Worm (Caenorhabditis elegans) whole organism, L2 larva: ENCODE measurements around the gene AC3.12.

ENCODE experiments used
- C34F6.9 ChIP-seq: fragments of 150-350 bp; optimal IDR thresholded peaks from 2 replicates; lab custom pipeline; 2014; ENCODE audit warnings: missing biosample characterization, missing genetic modification characterization
- F13H6.1 ChIP-seq: sonication (generic microtip); optimal IDR thresholded peaks from 2 replicates; lab custom pipeline; 2016; ENCODE audit warnings: missing genetic modification characterization, missing compliant biosample characterization
- R02D3.7 ChIP-seq: fragments of 150-350 bp; optimal IDR thresholded peaks from 2 replicates; lab custom pipeline; 2014; ENCODE audit warnings: missing biosample characterization, missing genetic modification characterization
- Y55F3AM.14 ChIP-seq: fragments of 200-800 bp; sonication (Bioruptor generic); optimal IDR thresholded peaks from 2 replicates; lab custom pipeline; 2018; ENCODE audit warnings: mild to moderate bottlenecking, missing genetic modification characterization, missing compliant biosample characterization
- ZK546.5 ChIP-seq: sonication (generic microtip); optimal IDR thresholded peaks from 2 replicates; lab custom pipeline; 2017; ENCODE audit warnings: missing biosample characterization, missing genetic modification characterization
- alr-1 ChIP-seq: fragments of 150-350 bp; optimal IDR thresholded peaks from 2 replicates; lab custom pipeline; 2014; ENCODE audit warnings: missing biosample characterization, missing genetic modification characterization
- aly-2 ChIP-seq: fragments of 150-350 bp; optimal IDR thresholded peaks from 2 replicates; lab custom pipeline; 2014; ENCODE audit warnings: missing biosample characterization, missing genetic modification characterization
- ama-1 ChIP-seq: fragments of 150-350 bp; optimal IDR thresholded peaks from 2 replicates; lab custom pipeline; 2018; ENCODE audit warnings: inconsistent platforms
- blmp-1 ChIP-seq: sonication (generic microtip); optimal IDR thresholded peaks from 2 replicates; lab custom pipeline; 2017; ENCODE audit warnings: missing genetic modification characterization, mild to moderate bottlenecking, missing compliant biosample characterization, antibody characterized with exemption, moderate library complexity; ENCODE audit not compliant: insufficient read depth
- ceh-16 ChIP-seq: fragments of 150-350 bp; optimal IDR thresholded peaks from 2 replicates; lab custom pipeline; 2014; ENCODE audit warnings: missing biosample characterization, missing genetic modification characterization
- ceh-82 ChIP-seq: fragments of 150-350 bp; optimal IDR thresholded peaks from 2 replicates; lab custom pipeline; 2014; ENCODE audit warnings: missing biosample characterization, missing genetic modification characterization
- crh-2 ChIP-seq: sonication (generic microtip); optimal IDR thresholded peaks from 2 replicates; lab custom pipeline; 2017; ENCODE audit warnings: missing biosample characterization, missing genetic modification characterization
- dmd-4 ChIP-seq: sonication (generic microtip); optimal IDR thresholded peaks from 2 replicates; lab custom pipeline; 2017; ENCODE audit warnings: missing biosample characterization, missing genetic modification characterization
- egl-27 ChIP-seq: sonication (generic microtip); optimal IDR thresholded peaks from 3 replicates; lab custom pipeline; 2017; ENCODE audit warnings: missing biosample characterization, missing genetic modification reagents, missing genetic modification characterization
- elt-1 ChIP-seq: fragments of 150-350 bp; optimal IDR thresholded peaks from 2 replicates; lab custom pipeline; 2014; ENCODE audit warnings: missing biosample characterization, missing genetic modification characterization
- elt-3 ChIP-seq: sonication (generic microtip); optimal IDR thresholded peaks from 2 replicates; lab custom pipeline; 2017; ENCODE audit warnings: missing biosample characterization, missing genetic modification characterization
- fos-1 ChIP-seq: fragments of 150-350 bp; optimal IDR thresholded peaks from 2 replicates; lab custom pipeline; 2014; ENCODE audit warnings: missing biosample characterization, missing genetic modification characterization
- gmeb-1 ChIP-seq: fragments of 150-350 bp; optimal IDR thresholded peaks from 2 replicates; lab custom pipeline; 2014; ENCODE audit warnings: missing biosample characterization, missing genetic modification characterization
- lin-11 ChIP-seq: fragments of 150-350 bp; sonication (generic microtip); optimal IDR thresholded peaks from 2 replicates; lab custom pipeline; 2014; ENCODE audit warnings: missing biosample characterization, missing genetic modification characterization, inconsistent platforms, mixed read lengths
- lin-13 ChIP-seq: fragments of 150-350 bp; optimal IDR thresholded peaks from 2 replicates; lab custom pipeline; 2014; ENCODE audit warnings: missing biosample characterization, missing genetic modification reagents, missing genetic modification characterization
- lin-39 ChIP-seq: fragments of 150-350 bp; optimal IDR thresholded peaks from 2 replicates; lab custom pipeline; 2014; ENCODE audit warnings: missing biosample characterization, missing genetic modification reagents, missing genetic modification characterization
- lsy-2 ChIP-seq, 2 experiments: fragments of 150-350 bp in 1 of 2; sonication (generic microtip) in 1 of 2; optimal IDR thresholded peaks; 2 replicates each; lab custom pipeline; 2014 to 2017; ENCODE audit warnings: missing biosample characterization in 2 of 2, missing genetic modification characterization in 2 of 2
- mab-5 ChIP-seq: fragments of 150-350 bp; optimal IDR thresholded peaks from 2 replicates; lab custom pipeline; 2014; ENCODE audit warnings: missing biosample characterization, missing genetic modification characterization
- mbf-1 ChIP-seq: sonication (generic microtip); optimal IDR thresholded peaks from 2 replicates; lab custom pipeline; 2017; ENCODE audit warnings: missing biosample characterization, missing genetic modification characterization
- mdl-1 ChIP-seq, 2 experiments: fragments of 150-350 bp in 1 of 2; sonication (generic microtip) in 1 of 2; optimal IDR thresholded peaks; 2 replicates each; lab custom pipeline; 2017; ENCODE audit warnings: missing biosample characterization in 2 of 2, missing genetic modification characterization in 2 of 2
- nhr-10 ChIP-seq: sonication (generic microtip); optimal IDR thresholded peaks from 2 replicates; lab custom pipeline; 2017; ENCODE audit warnings: missing biosample characterization, missing genetic modification characterization
- nhr-11 ChIP-seq: fragments of 150-350 bp; optimal IDR thresholded peaks from 2 replicates; lab custom pipeline; 2014; ENCODE audit warnings: missing biosample characterization, missing genetic modification characterization
- nhr-12 ChIP-seq: fragments of 150-350 bp; optimal IDR thresholded peaks from 2 replicates; lab custom pipeline; 2014; ENCODE audit warnings: missing biosample characterization, missing genetic modification characterization
- nhr-129 ChIP-seq: fragments of 150-350 bp; optimal IDR thresholded peaks from 2 replicates; lab custom pipeline; 2014; ENCODE audit warnings: missing biosample characterization, missing genetic modification characterization
- nhr-21 ChIP-seq: fragments of 150-350 bp; optimal IDR thresholded peaks from 2 replicates; lab custom pipeline; 2014; ENCODE audit warnings: missing biosample characterization, missing genetic modification characterization
- nhr-23 ChIP-seq: fragments of 150-350 bp; optimal IDR thresholded peaks from 2 replicates; lab custom pipeline; 2014; ENCODE audit warnings: missing biosample characterization, missing genetic modification reagents, missing genetic modification characterization
- nhr-237 ChIP-seq: fragments of 150-350 bp; optimal IDR thresholded peaks from 2 replicates; lab custom pipeline; 2014; ENCODE audit warnings: missing biosample characterization, missing genetic modification characterization
- nhr-25 ChIP-seq: fragments of 150-350 bp; sonication (generic microtip); optimal IDR thresholded peaks from 3 replicates; lab custom pipeline; 2014; ENCODE audit warnings: missing biosample characterization, missing genetic modification characterization
- nhr-6 ChIP-seq: fragments of 150-350 bp; optimal IDR thresholded peaks from 2 replicates; lab custom pipeline; 2014; ENCODE audit warnings: missing biosample characterization, missing genetic modification characterization
- nhr-77 ChIP-seq: fragments of 150-350 bp; optimal IDR thresholded peaks from 2 replicates; lab custom pipeline; 2014; ENCODE audit warnings: missing biosample characterization, missing genetic modification characterization
- peb-1 ChIP-seq: fragments of 150-350 bp; optimal IDR thresholded peaks from 2 replicates; lab custom pipeline; 2014; ENCODE audit warnings: missing biosample characterization, missing genetic modification characterization
- sem-4 ChIP-seq: fragments of 150-350 bp; optimal IDR thresholded peaks from 2 replicates; lab custom pipeline; 2014; ENCODE audit warnings: missing biosample characterization, missing genetic modification reagents, missing genetic modification characterization
- skn-1 ChIP-seq: sonication (generic microtip); optimal IDR thresholded peaks from 2 replicates; lab custom pipeline; 2017; ENCODE audit warnings: missing biosample characterization, missing genetic modification characterization
- snpc-4 ChIP-seq: fragments of 150-350 bp; optimal IDR thresholded peaks from 2 replicates; lab custom pipeline; 2014; ENCODE audit warnings: missing biosample characterization, missing genetic modification characterization
- unc-39 ChIP-seq: fragments of 150-350 bp; optimal IDR thresholded peaks from 2 replicates; lab custom pipeline; 2014; ENCODE audit warnings: missing biosample characterization, missing genetic modification characterization
- unc-62 ChIP-seq: fragments of 150-350 bp; optimal IDR thresholded peaks from 2 replicates; lab custom pipeline; 2014; ENCODE audit warnings: missing biosample characterization, missing genetic modification reagents, missing genetic modification characterization
- zag-1 ChIP-seq: fragments of 150-350 bp; optimal IDR thresholded peaks from 2 replicates; lab custom pipeline; 2014; ENCODE audit warnings: missing biosample characterization, missing genetic modification characterization
- ztf-1 ChIP-seq: fragments of 200-800 bp; sonication (Bioruptor generic); conservative IDR thresholded peaks from 2 replicates; pipeline ENCODE4 v1.3.6; 2022; ENCODE audit warnings: missing genetic modification characterization, missing compliant biosample characterization
- ztf-11 ChIP-seq: sonication (generic microtip); optimal IDR thresholded peaks from 2 replicates; lab custom pipeline; 2017; ENCODE audit warnings: missing biosample characterization, missing genetic modification characterization
- ztf-4 ChIP-seq: fragments of 150-350 bp; optimal IDR thresholded peaks from 2 replicates; lab custom pipeline; 2014; ENCODE audit warnings: missing biosample characterization, missing genetic modification characterization

Gene AC3.12

DNA sequence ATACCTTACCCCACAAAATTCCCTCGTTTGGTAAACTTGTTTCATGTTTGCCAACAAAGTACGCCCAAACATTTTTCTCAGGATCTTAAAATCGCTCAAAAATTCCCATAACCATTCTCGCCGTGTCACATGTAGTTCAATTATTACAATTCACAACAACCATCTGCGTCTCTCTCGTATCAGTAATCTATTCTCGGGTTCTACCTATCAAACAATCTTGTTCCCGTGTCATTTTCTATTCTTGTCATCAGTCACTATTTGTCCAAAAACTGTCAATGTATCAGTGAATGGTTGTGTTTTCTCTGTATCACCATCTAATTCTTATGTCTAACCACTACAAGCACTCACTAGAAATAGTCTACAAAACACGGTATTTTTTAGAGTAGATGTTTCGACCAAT lies 8.0 kb downstream of the AC3.12 start (continued):
- TF ChIP-seq gmeb-1 (tag; lab: Kevin White, UChicago), result peak; percentile 64
- no peak for TF ChIP-seq peb-1 (tag; lab: Kevin White, UChicago)
- TF ChIP-seq zag-1 (tag; lab: Kevin White, UChicago), result no peak
- no peak for TF ChIP-seq ceh-16 (tag; lab: Kevin White, UChicago)
- TF ChIP-seq skn-1 (tag; lab: Kevin White, UChicago), result no peak
- TF ChIP-seq alr-1 (tag; lab: Kevin White, UChicago), result no peak
- no peak for TF ChIP-seq mdl-1 (tag; optimal IDR thresholded peaks at IDR 0.05; lab: Kevin White, UChicago)
- no peak for TF ChIP-seq sem-4 (tag; lab: Kevin White, UChicago)
- TF ChIP-seq mab-5, result no peak
- no peak for TF ChIP-seq C34F6.9 (tag; lab: Kevin White, UChicago)
- TF ChIP-seq elt-3 (tag; lab: Kevin White, UChicago), result no peak
- no peak for TF ChIP-seq ama-1 (lab: Kevin White, UChicago)
- TF ChIP-seq, all 48 proteins: peak for 7

DNA sequence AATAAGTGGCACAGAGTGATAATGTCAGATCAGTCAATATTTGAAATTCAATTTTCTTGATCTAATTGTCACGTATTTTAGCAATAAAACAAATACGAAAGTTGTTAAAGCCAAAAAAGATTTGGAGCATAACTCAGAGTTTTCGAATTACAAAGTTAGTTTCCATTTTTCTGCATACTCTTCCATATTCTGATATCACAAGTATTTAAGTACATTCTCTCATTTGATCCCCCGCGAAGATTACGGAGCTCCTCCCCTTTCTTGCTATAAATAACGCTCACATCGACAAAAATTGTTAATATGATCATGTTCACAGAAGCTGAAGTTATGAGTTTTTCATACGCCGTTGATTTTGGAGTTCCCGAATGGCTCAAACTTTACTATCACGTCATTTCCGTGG lies 10.9 kb downstream of the AC3.12 start, which contains the start of gene sri-20:
Gene sri-20 (plus strand): TSS at position 301 of the 400 bp plus-strand sequence.
- TF ChIP-seq lin-11 (no peak), ama-1 (lab: Kevin White, UChicago) (no peak), nhr-11 (tag; lab: Kevin White, UChicago) (no peak), peb-1 (tag; lab: Kevin White, UChicago) (no peak), nhr-25 (tag; lab: Kevin White, UChicago) (no peak), ceh-16 (tag; lab: Kevin White, UChicago) (no peak), nhr-129 (tag; lab: Kevin White, UChicago) (no peak), R02D3.7 (tag; lab: Kevin White, UChicago) (no peak)

DNA sequence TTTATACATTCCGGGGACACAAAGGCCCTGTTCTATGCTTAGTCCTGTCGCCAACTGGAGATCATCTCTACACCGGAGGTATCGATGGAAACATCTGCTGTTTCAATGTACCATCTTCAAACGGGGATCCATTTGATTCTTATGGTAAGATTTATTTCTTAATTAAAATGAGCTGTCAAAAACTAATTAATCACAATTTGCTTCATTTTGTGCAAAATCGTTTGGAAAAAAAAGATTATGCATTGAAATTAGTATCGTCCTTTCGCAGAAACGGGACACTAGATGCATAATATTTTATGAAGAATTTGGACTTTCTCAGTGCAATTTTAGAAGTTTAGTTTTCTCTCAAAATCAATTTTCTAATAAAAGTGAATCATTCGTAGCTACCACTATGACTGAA lies 15.4 kb downstream of the AC3.12 start:
- TF ChIP-seq Y55F3AM.14 (GFP tag; lab: Kevin White, UChicago) (no peak), nhr-12 (tag; lab: Kevin White, UChicago) (no peak), dmd-4 (tag; lab: Kevin White, UChicago) (no peak), nhr-21 (no peak), nhr-11 (tag; lab: Kevin White, UChicago) (no peak), unc-39 (tag; lab: Kevin White, UChicago) (no peak), lsy-2 (tag; optimal IDR thresholded peaks at IDR 0.05; lab: Kevin White, UChicago) (no peak), nhr-25 (tag; lab: Kevin White, UChicago) (no peak)

DNA sequence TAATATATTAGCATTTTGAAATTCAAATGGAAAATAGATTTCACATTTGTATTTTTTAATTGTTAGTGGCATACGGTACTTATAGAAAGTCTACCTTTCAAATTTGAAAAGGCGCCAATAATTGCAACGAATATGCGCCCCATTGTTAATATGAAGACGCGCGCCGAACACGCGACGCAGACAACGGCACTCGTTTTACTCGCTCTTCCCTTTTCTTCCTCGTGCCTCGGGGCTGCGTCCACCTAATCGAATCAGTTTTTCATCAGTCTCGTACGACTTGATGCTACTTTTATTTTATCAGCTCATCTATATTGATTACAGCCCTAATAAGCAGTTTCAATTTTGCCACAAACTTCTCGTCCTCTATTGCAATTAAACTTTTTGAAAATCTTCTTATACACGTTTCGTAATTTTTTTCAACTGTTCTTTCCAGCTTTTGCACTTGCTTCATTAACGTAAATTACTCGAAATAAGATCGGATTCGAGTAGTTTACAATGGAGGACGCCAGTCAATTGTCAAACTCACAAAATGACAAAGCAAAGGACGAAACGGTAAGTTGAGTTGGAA lies 17.3 kb downstream of the AC3.12 start, which contains the start of gene cash-1:
Gene cash-1 (plus strand): TSS at position 432 of the 568 bp plus-strand sequence.
- no peak for TF ChIP-seq dmd-4 (tag; lab: Kevin White, UChicago)
- TF ChIP-seq C34F6.9 (tag; lab: Kevin White, UChicago), result peak; percentile 66
- no peak for TF ChIP-seq ztf-1 (GFP tag; lab: Robert Waterston, UW)
- no peak for TF ChIP-seq ztf-4 (tag; lab: Kevin White, UChicago)
- peak; percentile 72 for TF ChIP-seq lin-13 (GFP tag; lab: Kevin White, UChicago)
- TF ChIP-seq unc-39 (tag; lab: Kevin White, UChicago), result no peak
- no peak for TF ChIP-seq nhr-10 (tag; lab: Kevin White, UChicago)
- peak in 1 of 2 experiments; percentile 74 for TF ChIP-seq lsy-2 (tag; optimal IDR thresholded peaks at IDR 0.05; lab: Kevin White, UChicago)
- peak; percentile 45 for TF ChIP-seq snpc-4
- TF ChIP-seq nhr-25 (tag; lab: Kevin White, UChicago), result peak; percentile 46
- peak; percentile 59 for TF ChIP-seq fos-1
- TF ChIP-seq egl-27 (tag; lab: Kevin White, UChicago), result no peak
- no peak for TF ChIP-seq mbf-1
- peak; percentile 71 for TF ChIP-seq nhr-129 (tag; lab: Kevin White, UChicago)
- TF ChIP-seq aly-2 (tag; lab: Kevin White, UChicago), result no peak
- no peak for TF ChIP-seq nhr-11 (tag; lab: Kevin White, UChicago)
- TF ChIP-seq blmp-1 (tag; lab: Kevin White, UChicago), result peak; percentile 7
- TF ChIP-seq nhr-12 (tag; lab: Kevin White, UChicago), result no peak
- no peak for TF ChIP-seq unc-62 (GFP tag; lab: Kevin White, UChicago)
- TF ChIP-seq ZK546.5 (tag; lab: Kevin White, UChicago), result no peak
- TF ChIP-seq crh-2 (tag; lab: Kevin White, UChicago), result peak; percentile 75
- TF ChIP-seq elt-3 (tag; lab: Kevin White, UChicago), result no peak
- TF ChIP-seq elt-1 (tag; lab: Kevin White, UChicago), result no peak
- no peak for TF ChIP-seq mab-5
- no peak for TF ChIP-seq peb-1 (tag; lab: Kevin White, UChicago)
- no peak for TF ChIP-seq Y55F3AM.14 (GFP tag; lab: Kevin White, UChicago)
- TF ChIP-seq nhr-77 (tag; lab: Kevin White, UChicago), result no peak
- peak; percentile 78 for TF ChIP-seq gmeb-1 (tag; lab: Kevin White, UChicago)
- no peak for TF ChIP-seq nhr-6 (tag; lab: Kevin White, UChicago)
- no peak for TF ChIP-seq ztf-11 (tag; lab: Kevin White, UChicago)
- no peak for TF ChIP-seq lin-39 (tag; lab: Kevin White, UChicago)
- TF ChIP-seq ama-1 (lab: Kevin White, UChicago), result no peak
- TF ChIP-seq nhr-23 (tag; lab: Kevin White, UChicago), result no peak
- TF ChIP-seq skn-1 (tag; lab: Kevin White, UChicago), result no peak
- no peak for TF ChIP-seq ceh-82 (tag; lab: Kevin White, UChicago)
- peak in 1 of 2 experiments; percentile 45 for TF ChIP-seq mdl-1 (tag; optimal IDR thresholded peaks at IDR 0.05; lab: Kevin White, UChicago)
- no peak for TF ChIP-seq ceh-16 (tag; lab: Kevin White, UChicago)
- no peak for TF ChIP-seq nhr-237 (tag; lab: Kevin White, UChicago)
- TF ChIP-seq F13H6.1, result peak; percentile 24
